ENCODE assay signal across 2 fruit fly cellular contexts in the genomic region with DNA sequence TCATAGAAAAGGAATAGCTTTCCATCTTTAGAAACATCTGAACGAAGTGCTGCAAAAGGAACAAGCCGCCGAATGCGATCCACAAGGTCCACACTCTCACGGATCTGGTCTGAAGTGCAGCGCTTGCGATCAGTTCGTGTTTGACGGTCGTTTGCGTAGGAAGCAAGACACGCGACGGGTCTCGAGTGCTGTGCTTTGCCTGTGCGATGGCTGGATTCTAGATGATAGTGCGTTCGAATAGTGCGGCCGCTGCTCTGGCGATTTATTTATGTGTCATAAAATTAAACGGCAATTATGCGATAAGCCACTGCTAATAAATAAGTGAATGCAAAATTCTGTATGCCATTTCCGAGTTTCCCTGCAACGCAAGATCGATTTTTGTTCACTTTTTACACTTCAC.
TF ChIP-seq lines count a peak whose summit lies in the region.

Gene wb, plus strand, starts transcription at position 132 of the 400 bp plus-strand sequence.

TF ChIP-seq in whole organism, embryonic, 481 proteins besides CTCF, POLR2A, EP300 and RAD21 (continued from another document):
- TF ChIP-seq Opbp (GFP tag; IDR thresholded peaks at IDR 0.05; lab: Robert Waterston, UW; ENCODE audit: partially characterized antibody) (peak; percentile 60; the same call in 1 of the 3 replicates), CG6791 (GFP tag; IDR thresholded peaks at IDR 0.05; lab: Robert Waterston, UW; ENCODE audit: partially characterized antibody) (peak; percentile 46; the same call in 2 of the 3 replicates), Ptx1 (GFP tag; IDR thresholded peaks at IDR 0.05; lab: Robert Waterston, UW) (no peak), salm (tag; optimal IDR thresholded peaks at IDR 0.05; lab: Kevin White, UChicago) (no peak), Drgx (GFP tag; IDR thresholded peaks at IDR 0.05; lab: Robert Waterston, UW) (peak; percentile 14; the same call in 1 of the 2 replicates), CG11504 (tag; optimal IDR thresholded peaks at IDR 0.05; lab: Kevin White, UChicago) (peak; percentile 77), BEAF-32 (GFP tag; optimal IDR thresholded peaks at IDR 0.05; lab: Kevin White, UChicago) (no peak), Camta (GFP tag; optimal IDR thresholded peaks at IDR 0.05; lab: Kevin White, UChicago) (no peak), pnt (GFP tag; optimal IDR thresholded peaks at IDR 0.05; lab: Kevin White, UChicago) (no peak), Deaf1 (tag; optimal IDR thresholded peaks at IDR 0.05; lab: Kevin White, UChicago) (peak; percentile 50), ems (GFP tag; optimal IDR thresholded peaks at IDR 0.05; lab: Kevin White, UChicago) (no peak), Med (GFP tag; lab: Kevin White, UChicago) (peak; percentile 69), CG9797 (GFP tag; optimal IDR thresholded peaks at IDR 0.05; lab: Kevin White, UChicago) (no peak), cad (GFP tag; optimal IDR thresholded peaks at IDR 0.05; lab: Kevin White, UChicago) (peak; percentile 51), gce (GFP tag; IDR thresholded peaks at IDR 0.05; lab: Robert Waterston, UW) (0 out of 3 replicates have a peak, but pooled peaks have one; percentile 23), twi (tag; optimal IDR thresholded peaks at IDR 0.05; lab: Kevin White, UChicago) (peak; percentile 3), sens-2 (GFP tag; IDR thresholded peaks at IDR 0.05; lab: Robert Waterston, UW) (0 out of 2 replicates have a peak, but pooled peaks have one; percentile 12), Gug (GFP tag; IDR thresholded peaks at IDR 0.05; lab: Robert Waterston, UW) (no peak), CG10274 (GFP tag; optimal IDR thresholded peaks at IDR 0.05; lab: Kevin White, UChicago) (no peak), HLHmδ (GFP tag; optimal IDR thresholded peaks at IDR 0.05; lab: Kevin White, UChicago) (peak; percentile 88), Adf1 (GFP tag; IDR thresholded peaks at IDR 0.05; lab: Robert Waterston, UW) (no peak), chm (GFP tag; IDR thresholded peaks at IDR 0.05; lab: Robert Waterston, UW) (peak; percentile 80; the same call in 1 of the 2 replicates), bbx (GFP tag; IDR thresholded peaks at IDR 0.05; lab: Robert Waterston, UW; ENCODE audit: partially characterized antibody) (peak; percentile 39), CG4707 (GFP tag; optimal IDR thresholded peaks at IDR 0.05; lab: Kevin White, UChicago) (no peak), Hr78 (GFP tag; optimal IDR thresholded peaks at IDR 0.05; lab: Kevin White, UChicago) (no peak)

TF ChIP-seq in whole organism, prepupa, 60 proteins besides CTCF, POLR2A, EP300 and RAD21 (continued from another document):
- TF ChIP-seq Gug (GFP tag; IDR thresholded peaks at IDR 0.05; lab: Robert Waterston, UW) (no peak), esn (GFP tag; optimal IDR thresholded peaks at IDR 0.05; lab: Kevin White, UChicago) (no peak), fd85E (GFP tag; optimal IDR thresholded peaks at IDR 0.05; lab: Kevin White, UChicago) (no peak)
